Fruit fly (Drosophila melanogaster) whole organism, embryonic: ENCODE results near the gene WDY.
"Not testable (repeated sequence)": the region's sequence is repeated elsewhere in the genome, so short reads cannot be mapped to it uniquely, and the experiment has no call there.

Experiments
- pzg ChIP-seq: fragments of 200-800 bp; sonication (Bioruptor generic); optimal IDR thresholded peaks from 3 replicates; lab custom pipeline; 2018; ENCODE audit warnings: missing biosample characterization, mild to moderate bottlenecking, missing genetic modification characterization, moderate library complexity
- sob ChIP-seq: fragments of 200-800 bp; sonication (Bioruptor generic); IDR thresholded peaks from 2 replicates; pipeline ENCODE4 v1.3.6; 2022; ENCODE audit warnings: missing biosample characterization, missing genetic modification characterization
- yki ChIP-seq: fragments of >200 bp; optimal IDR thresholded peaks from 3 replicates; lab custom pipeline; 2018

The WDY gene

dm6 chrY:2273122-2273521 lies at the start of gene WDY:
TSS of gene WDY (plus strand) at chrY:2273422.
- not testable (repeated sequence) for TF ChIP-seq pzg (GFP tag; lab: Kevin White, UChicago); yki (lab: Kevin White, UChicago); sob
